Worm (Caenorhabditis elegans) whole organism, L1 larva: ENCODE data around the gene T20D4.7.
A peak's percentile ranks its signal among the peaks of the same experiment; 100 is the strongest.

Experiments
- efl-1 ChIP-seq, 4 experiments: fragments of 150-350 bp; optimal IDR thresholded peaks in 3 of 4; peaks in 1 of 4; 1 replicate in 1 of 4; 2 replicates in 3 of 4; lab custom pipeline; 2014; ENCODE audit warnings: missing biosample characterization in 2 of 4, missing genetic modification characterization in 2 of 4, missing genetic modification reagents in 2 of 4
- elt-3 ChIP-seq, 6 experiments: fragments of 150-350 bp in 1 of 6; sonication (generic microtip); optimal IDR thresholded peaks; 2 replicates each; lab custom pipeline; 2017 to 2018; ENCODE audit warnings: missing biosample characterization in 6 of 6, missing genetic modification characterization in 6 of 6, inconsistent platforms in 1 of 6
- nhr-20 ChIP-seq: sonication (generic microtip); optimal IDR thresholded peaks from 2 replicates; lab custom pipeline; 2016; ENCODE audit warnings: mild to moderate bottlenecking, missing genetic modification characterization, missing compliant biosample characterization
- pag-3 ChIP-seq: sonication (generic microtip); optimal IDR thresholded peaks from 2 replicates; lab custom pipeline; 2017; ENCODE audit warnings: missing genetic modification characterization, mild to moderate bottlenecking, missing compliant biosample characterization, antibody characterized with exemption, borderline replicate concordance; ENCODE audit not compliant: insufficient read depth

The T20D4.7 gene

ce11 chrV:3455135-3455747, 46.5 kb downstream of the T20D4.7 start:
- TF ChIP-seq nhr-20 (no peak), pag-3 (tag; lab: Kevin White, UChicago) (no peak), elt-3 (tag; optimal IDR thresholded peaks at IDR 0.05; lab: Kevin White, UChicago) (no peak), efl-1 (optimal IDR thresholded peaks at IDR 0.05; lab: Kevin White, UChicago) (no peak), efl-1 (GFP tag; optimal IDR thresholded peaks at IDR 0.05 in 1 of 2; lab: Kevin White, UChicago) (peak in 1 of 2 experiments; percentile 55)
